Fruit fly (Drosophila melanogaster) whole organism, embryonic: ENCODE data around the gene CG31244.

Source experiments
- CG10267 ChIP-seq: fragments of 200-800 bp; sonication (Bioruptor generic); optimal IDR thresholded peaks from 2 replicates; lab custom pipeline; 2018; ENCODE audit warnings: missing biosample characterization, mild to moderate bottlenecking, missing genetic modification characterization, moderate library complexity
- CG10462 ChIP-seq: fragments of 200-800 bp; sonication (Bioruptor generic); optimal IDR thresholded peaks from 2 replicates; lab custom pipeline; 2016; ENCODE audit warnings: missing biosample characterization, missing genetic modification characterization
- CG13287 ChIP-seq: fragments of 200-800 bp; sonication (Bioruptor generic); IDR thresholded peaks from 2 replicates; pipeline ENCODE4 v1.3.6; 2022; ENCODE audit warnings: missing biosample characterization, missing genetic modification characterization; ENCODE audit not compliant: partially characterized antibody
- CG13894 ChIP-seq: fragments of 200-800 bp; sonication (Bioruptor generic); optimal IDR thresholded peaks from 3 replicates; lab custom pipeline; 2018; ENCODE audit warnings: missing biosample characterization, mild to moderate bottlenecking, missing genetic modification characterization, moderate library complexity
- CG15514 ChIP-seq: fragments of 200-800 bp; sonication (Bioruptor generic); optimal IDR thresholded peaks from 3 replicates; lab custom pipeline; 2017; ENCODE audit warnings: missing biosample characterization, missing genetic modification characterization, mild to moderate bottlenecking, moderate library complexity, missing genetic modification reagents
- CG1603 ChIP-seq: fragments of 200-800 bp; sonication (Bioruptor generic); optimal IDR thresholded peaks from 2 replicates; lab custom pipeline; 2019; ENCODE audit warnings: missing biosample characterization, mild to moderate bottlenecking, missing genetic modification characterization, moderate library complexity
- CG1647 ChIP-seq: fragments of 200-800 bp; sonication (Bioruptor generic); optimal IDR thresholded peaks from 3 replicates; lab custom pipeline; 2016; ENCODE audit warnings: missing biosample characterization, missing genetic modification characterization
- CG16779 ChIP-seq: fragments of 200-800 bp; sonication (Bioruptor generic); IDR thresholded peaks from 2 replicates; pipeline ENCODE4 v1.3.6; 2022; ENCODE audit warnings: missing biosample characterization, missing genetic modification characterization
- CG16815 ChIP-seq: fragments of 200-800 bp; sonication (Bioruptor generic); optimal IDR thresholded peaks from 3 replicates; lab custom pipeline; 2017; ENCODE audit warnings: missing biosample characterization, mild to moderate bottlenecking, missing genetic modification characterization
- CG17568 ChIP-seq: fragments of 200-800 bp; sonication (Bioruptor generic); optimal IDR thresholded peaks from 2 replicates; lab custom pipeline; 2018; ENCODE audit warnings: missing biosample characterization, mild to moderate bottlenecking, missing genetic modification characterization, moderate library complexity
- CG17612 ChIP-seq: fragments of 200-800 bp; sonication (Bioruptor generic); IDR thresholded peaks from 2 replicates; pipeline ENCODE4 v1.3.6; 2022; ENCODE audit warnings: missing biosample characterization, missing genetic modification characterization
- CG18619 ChIP-seq: fragments of 200-800 bp; sonication (Bioruptor generic); optimal IDR thresholded peaks from 3 replicates; lab custom pipeline; 2017; ENCODE audit warnings: missing biosample characterization, mild to moderate bottlenecking, missing genetic modification characterization
- CG2712 ChIP-seq: fragments of 200-800 bp; optimal IDR thresholded peaks from 3 replicates; lab custom pipeline; 2019; ENCODE audit warnings: missing biosample characterization, mild to moderate bottlenecking, missing genetic modification characterization, moderate library complexity
- CG7271 ChIP-seq: fragments of 200-800 bp; sonication (Bioruptor generic); optimal IDR thresholded peaks from 2 replicates; lab custom pipeline; 2018; ENCODE audit warnings: missing biosample characterization, mild to moderate bottlenecking, missing genetic modification characterization, moderate library complexity
- CG7372 ChIP-seq: fragments of 200-800 bp; sonication (Bioruptor generic); IDR thresholded peaks from 2 replicates; pipeline ENCODE4 v1.3.6; 2022; ENCODE audit warnings: missing biosample characterization, missing genetic modification characterization
- CG9727 ChIP-seq: fragments of 200-800 bp; sonication (Bioruptor generic); optimal IDR thresholded peaks from 3 replicates; lab custom pipeline; 2017; ENCODE audit warnings: missing biosample characterization, mild to moderate bottlenecking, missing genetic modification characterization
- Dll ChIP-seq: fragments of 200-800 bp; sonication (Bioruptor generic); IDR thresholded peaks from 4 replicates; pipeline ENCODE4 v1.3.6; 2022; ENCODE audit warnings: missing biosample characterization, missing genetic modification characterization; ENCODE audit not compliant: partially characterized antibody
- Doc2 ChIP-seq: fragments of 200-800 bp; sonication (Bioruptor generic); IDR thresholded peaks from 2 replicates; pipeline ENCODE4 v1.3.6; 2022; ENCODE audit warnings: missing biosample characterization, missing genetic modification characterization
- Doc3 ChIP-seq: fragments of 200-800 bp; sonication (Bioruptor generic); IDR thresholded peaks from 3 replicates; pipeline ENCODE4 v1.3.6; 2022; ENCODE audit warnings: missing biosample characterization, missing genetic modification characterization; ENCODE audit not compliant: partially characterized antibody
- Eip74EF ChIP-seq, 2 experiments: fragments of 200-800 bp in 1 of 2; fragments of >200 bp in 1 of 2; sonication (Bioruptor generic) in 1 of 2; optimal IDR thresholded peaks; 2 replicates each; lab custom pipeline; 2017 to 2019; ENCODE audit warnings: missing biosample characterization in 2 of 2, missing genetic modification characterization in 2 of 2, mild to moderate bottlenecking in 1 of 2, moderate library complexity in 1 of 2
- HLH4C ChIP-seq: fragments of 200-800 bp; sonication (Bioruptor generic); IDR thresholded peaks from 3 replicates; pipeline ENCODE4 v1.3.6; 2022; ENCODE audit warnings: missing biosample characterization, missing genetic modification characterization; ENCODE audit not compliant: partially characterized antibody
- HLH54F ChIP-seq: fragments of 200-800 bp; sonication (Bioruptor generic); optimal IDR thresholded peaks from 3 replicates; lab custom pipeline; 2016; ENCODE audit warnings: missing biosample characterization, missing genetic modification characterization
- Jarid2 ChIP-seq: fragments of 200-800 bp; sonication (Bioruptor generic); optimal IDR thresholded peaks from 3 replicates; lab custom pipeline; 2017; ENCODE audit warnings: mild to moderate bottlenecking, missing biosample characterization, missing genetic modification reagents, missing genetic modification characterization
- MBD-R2 ChIP-seq: fragments of 200-800 bp; sonication (Bioruptor generic); IDR thresholded peaks from 2 replicates; pipeline ENCODE4 v1.3.6; 2022; ENCODE audit warnings: missing biosample characterization, missing genetic modification characterization
- NfI ChIP-seq: fragments of 200-800 bp; sonication (Bioruptor generic); optimal IDR thresholded peaks from 3 replicates; lab custom pipeline; 2018; ENCODE audit warnings: missing biosample characterization, mild to moderate bottlenecking, missing genetic modification characterization, moderate library complexity
- Scr ChIP-seq: fragments of 200-800 bp; sonication (Bioruptor generic); IDR thresholded peaks from 2 replicates; pipeline ENCODE4 v1.3.6; 2022; ENCODE audit warnings: missing biosample characterization, missing genetic modification characterization; ENCODE audit not compliant: partially characterized antibody
- Spps ChIP-seq: fragments of 200-800 bp; sonication (Bioruptor generic); optimal IDR thresholded peaks from 2 replicates; lab custom pipeline; 2018; ENCODE audit warnings: missing biosample characterization, mild to moderate bottlenecking, missing genetic modification characterization
- Sry-δ ChIP-seq: fragments of 200-800 bp; sonication (Bioruptor generic); optimal IDR thresholded peaks from 2 replicates; lab custom pipeline; 2016; ENCODE audit warnings: missing biosample characterization, missing genetic modification characterization
- abd-A ChIP-seq: fragments of 200-800 bp; sonication (Bioruptor generic); optimal IDR thresholded peaks from 3 replicates; lab custom pipeline; 2019; ENCODE audit warnings: missing biosample characterization, mild to moderate bottlenecking, missing genetic modification characterization, moderate library complexity
- bbx ChIP-seq: fragments of 200-800 bp; sonication (Bioruptor generic); IDR thresholded peaks from 2 replicates; pipeline ENCODE4 v1.3.6; 2022; ENCODE audit warnings: missing biosample characterization, missing genetic modification characterization; ENCODE audit not compliant: partially characterized antibody
- bcd ChIP-seq: fragments of 200-800 bp; sonication (Bioruptor generic); optimal IDR thresholded peaks from 2 replicates; lab custom pipeline; 2017; ENCODE audit warnings: missing biosample characterization, mild to moderate bottlenecking, missing genetic modification characterization
- cas ChIP-seq: fragments of 200-800 bp; sonication (Bioruptor generic); IDR thresholded peaks from 2 replicates; pipeline ENCODE4 v1.3.6; 2022; ENCODE audit warnings: missing biosample characterization, missing genetic modification characterization
- caup ChIP-seq: fragments of 200-800 bp; sonication (Bioruptor generic); optimal IDR thresholded peaks from 3 replicates; lab custom pipeline; 2017; ENCODE audit warnings: missing biosample characterization, mild to moderate bottlenecking, missing genetic modification characterization, moderate library complexity; ENCODE audit not compliant: severe bottlenecking
- gcm ChIP-seq: fragments of 200-800 bp; sonication (Bioruptor generic); optimal IDR thresholded peaks from 2 replicates; lab custom pipeline; 2019; ENCODE audit warnings: missing biosample characterization, mild to moderate bottlenecking, missing genetic modification characterization, moderate library complexity
- her ChIP-seq: fragments of 200-800 bp; sonication (Bioruptor generic); optimal IDR thresholded peaks from 2 replicates; lab custom pipeline; 2016; ENCODE audit warnings: missing biosample characterization, missing genetic modification characterization
- lola ChIP-seq, 3 experiments: fragments of >200 bp in 2 of 3; fragments of 200-800 bp in 1 of 3; sonication (Bioruptor generic) in 1 of 3; optimal IDR thresholded peaks; 2 replicates each; lab custom pipeline; 2017 to 2019; ENCODE audit warnings: missing biosample characterization in 3 of 3, missing genetic modification characterization in 3 of 3, mild to moderate bottlenecking in 1 of 3, moderate library complexity in 1 of 3
- otp ChIP-seq: fragments of 200-800 bp; sonication (Bioruptor generic); IDR thresholded peaks from 3 replicates; pipeline ENCODE4, ENCODE4 v1.3.6; 2022; ENCODE audit warnings: missing biosample characterization, missing genetic modification characterization
- phol ChIP-seq: fragments of 200-800 bp; sonication (Bioruptor generic); optimal IDR thresholded peaks from 3 replicates; lab custom pipeline; 2018; ENCODE audit warnings: missing biosample characterization, mild to moderate bottlenecking, missing genetic modification characterization, moderate library complexity
- salm ChIP-seq: fragments of 200-800 bp; sonication (Bioruptor generic); optimal IDR thresholded peaks from 2 replicates; lab custom pipeline; 2018; ENCODE audit warnings: missing biosample characterization, mild to moderate bottlenecking, missing genetic modification characterization
- schlank ChIP-seq: fragments of 200-800 bp; sonication (Bioruptor generic); optimal IDR thresholded peaks from 2 replicates; lab custom pipeline; 2018; ENCODE audit warnings: missing biosample characterization, mild to moderate bottlenecking, missing genetic modification characterization
- slp2 ChIP-seq: fragments of 200-800 bp; sonication (Bioruptor generic); optimal IDR thresholded peaks from 2 replicates; lab custom pipeline; 2016; ENCODE audit warnings: missing biosample characterization, missing genetic modification characterization
- sna ChIP-seq: fragments of 200-800 bp; sonication (Bioruptor generic); IDR thresholded peaks from 2 replicates; pipeline ENCODE4 v1.3.6; 2022; ENCODE audit warnings: missing biosample characterization, missing genetic modification characterization; ENCODE audit not compliant: partially characterized antibody
- stwl ChIP-seq: fragments of 200-800 bp; sonication (Bioruptor generic); optimal IDR thresholded peaks from 3 replicates; lab custom pipeline; 2018; ENCODE audit warnings: missing biosample characterization, mild to moderate bottlenecking, missing genetic modification characterization, moderate library complexity
- tap ChIP-seq: fragments of 200-800 bp; optimal IDR thresholded peaks from 3 replicates; lab custom pipeline; 2019; ENCODE audit warnings: missing biosample characterization, mild to moderate bottlenecking, missing genetic modification characterization, moderate library complexity
- tna ChIP-seq: fragments of 200-800 bp; sonication (Bioruptor generic); IDR thresholded peaks from 2 replicates; pipeline ENCODE4 v1.3.6; 2022; ENCODE audit warnings: missing biosample characterization, missing genetic modification characterization; ENCODE audit not compliant: partially characterized antibody
- trem ChIP-seq: fragments of 200-800 bp; optimal IDR thresholded peaks from 3 replicates; lab custom pipeline; 2019; ENCODE audit warnings: missing biosample characterization, mild to moderate bottlenecking, missing genetic modification characterization, moderate library complexity
- tx ChIP-seq: fragments of 200-800 bp; sonication (Bioruptor generic); optimal IDR thresholded peaks from 2 replicates; lab custom pipeline; 2016; ENCODE audit warnings: missing biosample characterization, missing genetic modification characterization
- vfl ChIP-seq: fragments of 200-800 bp; sonication (Bioruptor generic); optimal IDR thresholded peaks from 2 replicates; lab custom pipeline; 2016; ENCODE audit warnings: missing biosample characterization, missing genetic modification characterization
- zf30C ChIP-seq: fragments of 200-800 bp; sonication (Bioruptor generic); optimal IDR thresholded peaks from 3 replicates; lab custom pipeline; 2018; ENCODE audit warnings: missing biosample characterization, mild to moderate bottlenecking, missing genetic modification characterization

The CG31244 gene

dm6 chr3R:19406852-19407251 is 8.5 kb upstream of the CG31244 start (continued):
- TF ChIP-seq CG2712: no peak
- peak; percentile 91 for TF ChIP-seq CG15514 (GFP tag; lab: Kevin White, UChicago)
- no peak for TF ChIP-seq CG7372 (GFP tag; lab: Robert Waterston, UW)
- no peak for TF ChIP-seq bcd
- TF ChIP-seq slp2: no peak
- no peak for TF ChIP-seq tap (tag; lab: Kevin White, UChicago)
- no peak for TF ChIP-seq salm (tag; lab: Kevin White, UChicago)
- TF ChIP-seq HLH4C: no peak
- peak; percentile 87 for TF ChIP-seq abd-A (tag; lab: Kevin White, UChicago)
- no peak for TF ChIP-seq zf30C
- no peak for TF ChIP-seq tx (GFP tag; lab: Kevin White, UChicago)
- no peak for TF ChIP-seq CG13287
- no peak for TF ChIP-seq CG16815 (GFP tag; lab: Kevin White, UChicago)
- no peak for TF ChIP-seq cas (GFP tag; lab: Robert Waterston, UW)
- TF ChIP-seq CG13894: peak; percentile 56
- TF ChIP-seq trem (tag; lab: Kevin White, UChicago): no peak
- no peak for TF ChIP-seq phol (tag; lab: Kevin White, UChicago)
- TF ChIP-seq HLH54F (GFP tag; lab: Kevin White, UChicago): no peak
- no peak for TF ChIP-seq gcm (GFP tag; lab: Kevin White, UChicago)
- TF ChIP-seq CG9727 (GFP tag; lab: Kevin White, UChicago): no peak
- no peak for TF ChIP-seq CG1603 (tag; lab: Kevin White, UChicago)

- TF ChIP-seq lola (GFP tag; optimal IDR thresholded peaks at IDR 0.05; lab: Kevin White, UChicago) (no peak), sna (GFP tag; lab: Robert Waterston, UW) (peak; percentile 48; the same call in 1 of the 2 replicates), CG17612 (GFP tag; lab: Robert Waterston, UW) (no peak), bbx (GFP tag; lab: Robert Waterston, UW) (0 out of 2 replicates have a peak, but pooled peaks have one; percentile 23), Sry-δ (GFP tag; lab: Kevin White, UChicago) (peak; percentile 6), Eip74EF (GFP tag; optimal IDR thresholded peaks at IDR 0.05; lab: Kevin White, UChicago) (no peak), Doc3 (GFP tag; lab: Robert Waterston, UW) (no peak), CG7271 (no peak), NfI (GFP tag; lab: Kevin White, UChicago) (no peak), schlank (no peak), otp (no peak), Doc2 (no peak), Scr (GFP tag; lab: Robert Waterston, UW) (peak; percentile 34), CG10462 (GFP tag; lab: Kevin White, UChicago) (no peak), CG16779 (no peak), her (GFP tag; lab: Kevin White, UChicago) (no peak), tna (GFP tag; lab: Robert Waterston, UW) (no peak), vfl (GFP tag; lab: Kevin White, UChicago) (no peak), CG15514 (GFP tag; lab: Kevin White, UChicago) (peak; percentile 98), CG1647 (GFP tag; lab: Kevin White, UChicago) (no peak), MBD-R2 (peak; percentile 63), Dll (0 out of 4 replicates have a peak, but pooled peaks have one; percentile 35), CG13287 (peak; percentile 15; the same call in 1 of the 2 replicates), stwl (tag; lab: Kevin White, UChicago) (peak; percentile 42), Jarid2 (GFP tag; lab: Kevin White, UChicago) (no peak), caup (GFP tag; lab: Kevin White, UChicago) (no peak), CG17568 (GFP tag; lab: Kevin White, UChicago) (no peak), CG18619 (GFP tag; lab: Kevin White, UChicago) (no peak), CG10267 (tag; lab: Kevin White, UChicago) (no peak), Spps (tag; lab: Kevin White, UChicago) (no peak)
These were observed 5.9 kb upstream of the CG31244 start for dm6 chr3R:19404296-19404695.
